Worm (Caenorhabditis elegans): ENCODE results near the gene gst-34.

ce11 chrII:15190971-15191370 lies 7.9 kb upstream of the gst-34 start:
- TF ChIP-seq T22C8.4 (GFP tag; IDR thresholded peaks at IDR 0.05), result no peak
- TF ChIP-seq tab-1 (GFP tag; IDR thresholded peaks at IDR 0.05), result no peak
- TF ChIP-seq flt-1 (GFP tag; IDR thresholded peaks at IDR 0.05), result no peak
- TF ChIP-seq ref-1 (GFP tag; conservative IDR thresholded peaks at IDR 0.05), result no peak
- no peak for TF ChIP-seq ztf-23 (GFP tag; IDR thresholded peaks at IDR 0.05)
- no peak for TF ChIP-seq med-1 (GFP tag; optimal IDR thresholded peaks at IDR 0.05; ENCODE audit: insufficient read depth)
- no peak for TF ChIP-seq ztf-29 (GFP tag; IDR thresholded peaks at IDR 0.05)
- no peak for TF ChIP-seq klf-2 (GFP tag; conservative IDR thresholded peaks at IDR 0.05)
- TF ChIP-seq cog-1 (tag; optimal IDR thresholded peaks at IDR 0.05), result no peak
